Fruit fly (Drosophila melanogaster): Measurements from ENCODE around the gene CG14275.
A peak's percentile ranks its signal among the peaks of the same experiment; 100 is the strongest.

CG14275 gene

DNA sequence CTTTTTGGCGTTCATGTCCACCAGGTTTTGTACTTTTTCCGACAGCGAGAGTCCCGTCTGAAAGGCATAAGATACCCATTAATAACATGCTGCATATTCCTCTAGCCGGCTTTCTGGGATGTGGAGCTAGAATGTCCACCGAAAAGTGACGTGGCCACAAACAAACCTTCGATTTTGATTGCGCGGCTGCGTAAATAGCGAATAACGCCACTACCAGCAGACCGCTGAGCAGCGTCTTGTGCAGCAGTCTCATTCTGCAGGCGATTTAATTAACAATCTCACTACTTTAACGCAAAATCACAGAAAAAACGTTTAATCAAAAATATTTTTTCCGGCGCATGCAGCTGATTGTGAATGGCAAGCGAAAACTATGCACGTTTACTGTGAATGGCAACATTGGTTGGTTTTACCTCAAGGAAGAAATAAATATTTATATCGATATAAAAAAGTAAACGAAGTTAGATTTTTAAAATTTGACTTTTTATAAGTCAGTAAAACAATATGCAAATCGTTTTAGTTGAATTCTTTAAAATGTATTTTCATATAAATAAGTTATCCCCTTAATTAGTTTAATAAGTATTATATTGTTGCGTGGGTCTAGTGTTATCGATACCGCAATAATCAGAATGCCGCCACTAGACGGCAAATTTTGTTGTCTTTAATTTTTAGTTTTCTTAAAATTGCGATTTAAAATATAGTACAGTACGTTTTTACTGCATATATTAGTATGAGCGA, 19.3 kb upstream of the CG14275 start, which contains the start of the genes Ostgamma and Mettl14 (continued):
- TF ChIP-seq HHEX (GFP tag; optimal IDR thresholded peaks at IDR 0.05), result no peak
- peak; percentile 70 for TF ChIP-seq CG14710 (tag; optimal IDR thresholded peaks at IDR 0.05)
- TF ChIP-seq CG10979 (tag; optimal IDR thresholded peaks at IDR 0.05), result peak; percentile 14
- no peak for TF ChIP-seq CG17568 (GFP tag; optimal IDR thresholded peaks at IDR 0.05)
- TF ChIP-seq dimm (GFP tag; IDR thresholded peaks at IDR 0.05), result no peak
- peak; percentile 59; the same call in 2 of the 3 replicates for TF ChIP-seq HLH4C (GFP tag; IDR thresholded peaks at IDR 0.05; ENCODE audit: partially characterized antibody)
- peak; percentile 37 for TF ChIP-seq sug (tag; optimal IDR thresholded peaks at IDR 0.05)
- TF ChIP-seq knrl (GFP tag; IDR thresholded peaks at IDR 0.05; ENCODE audit: partially characterized antibody), result peak; percentile 78; the same call in 1 of the 3 replicates
- no peak for TF ChIP-seq CG16815 (GFP tag; optimal IDR thresholded peaks at IDR 0.05)
- peak; percentile 70 for TF ChIP-seq row (GFP tag; IDR thresholded peaks at IDR 0.05)
- TF ChIP-seq Max (GFP tag; optimal IDR thresholded peaks at IDR 0.05), result peak; percentile 16
- TF ChIP-seq sna (GFP tag; IDR thresholded peaks at IDR 0.05; ENCODE audit: partially characterized antibody), result peak; percentile 83
- no peak for TF ChIP-seq maf-S (GFP tag; optimal IDR thresholded peaks at IDR 0.05)
- no peak for TF ChIP-seq CG14965 (GFP tag; optimal IDR thresholded peaks at IDR 0.05; ENCODE audit: borderline replicate concordance)
- TF ChIP-seq nerfin-1 (tag; optimal IDR thresholded peaks at IDR 0.05), result peak; percentile 24
- TF ChIP-seq CG17385 (GFP tag; optimal IDR thresholded peaks at IDR 0.05), result peak; percentile 18
- TF ChIP-seq CG13287 (GFP tag; IDR thresholded peaks at IDR 0.05; ENCODE audit: partially characterized antibody), result peak; percentile 89
- peak; percentile 94 for TF ChIP-seq Xbp1 (GFP tag; optimal IDR thresholded peaks at IDR 0.05)
- peak; percentile 36; the same call in 1 of the 3 replicates for TF ChIP-seq CG17361 (GFP tag; IDR thresholded peaks at IDR 0.05)
- peak; percentile 52 for TF ChIP-seq MBD-R2 (GFP tag; IDR thresholded peaks at IDR 0.05)

DNA sequence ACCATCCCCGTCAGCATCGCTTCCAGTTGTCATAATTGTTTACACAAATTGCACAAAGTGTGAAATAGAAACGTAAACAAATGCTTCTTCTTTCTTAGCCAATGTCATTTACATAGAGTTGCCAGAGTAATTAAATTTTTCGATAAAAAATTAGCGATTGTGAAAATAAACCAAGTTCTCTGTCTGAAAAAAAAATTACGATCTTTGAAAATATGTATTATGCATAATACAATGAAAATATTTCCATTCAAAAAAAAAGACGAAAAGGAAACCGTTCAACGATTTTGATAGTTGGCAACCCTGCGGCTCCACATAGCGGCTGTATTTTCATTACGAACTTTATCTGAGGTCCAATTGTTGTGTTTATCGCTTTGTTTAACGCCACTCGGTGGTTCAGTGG, 16.2 kb upstream of the CG14275 start, which contains the start of the genes CG7810 and CG7806:
CG7810 (minus strand) TSS at position 105 of the 400 bp plus-strand sequence.
CG7806 (plus strand) TSS at position 309 of the 400 bp plus-strand sequence.
- TF ChIP-seq CG17385 (GFP tag; optimal IDR thresholded peaks at IDR 0.05) (peak; percentile 99), CG10267 (tag; optimal IDR thresholded peaks at IDR 0.05) (peak; percentile 87), CG1024 (GFP tag; IDR thresholded peaks at IDR 0.05) (peak; percentile 86), hbn (GFP tag; IDR thresholded peaks at IDR 0.05; ENCODE audit: partially characterized antibody) (no peak), Dll (GFP tag; IDR thresholded peaks at IDR 0.05; ENCODE audit: partially characterized antibody) (peak; percentile 61; the same call in 2 of the 4 replicates), CG2129 (GFP tag; IDR thresholded peaks at IDR 0.05; ENCODE audit: partially characterized antibody) (no peak), Nf-YC (tag; optimal IDR thresholded peaks at IDR 0.05) (peak; percentile 78), dmrt99B (tag; optimal IDR thresholded peaks at IDR 0.05) (no peak), Spps (tag; optimal IDR thresholded peaks at IDR 0.05) (peak; percentile 80), CG2875 (GFP tag; optimal IDR thresholded peaks at IDR 0.05) (peak; percentile 86), CG33213 (GFP tag; optimal IDR thresholded peaks at IDR 0.05) (peak; percentile 72), CG6854 (GFP tag; optimal IDR thresholded peaks at IDR 0.05) (peak; percentile 66), Ets97D (GFP tag; optimal IDR thresholded peaks at IDR 0.05) (peak; percentile 82), rib (GFP tag; IDR thresholded peaks at IDR 0.05) (peak; percentile 89), CG14441 (GFP tag; IDR thresholded peaks at IDR 0.05) (peak; percentile 91), CG5953 (GFP tag; IDR thresholded peaks at IDR 0.05) (peak; percentile 75; the same call in 1 of the 2 replicates), chm (GFP tag; IDR thresholded peaks at IDR 0.05) (peak; percentile 88), vvl (GFP tag; IDR thresholded peaks at IDR 0.05) (peak; percentile 98), HmgZ (tag; optimal IDR thresholded peaks at IDR 0.05) (peak; percentile 93), Doc2 (GFP tag; IDR thresholded peaks at IDR 0.05) (no peak), toy (GFP tag; IDR thresholded peaks at IDR 0.05) (0 out of 2 replicates have a peak, but pooled peaks have one; percentile 31), ato (GFP tag; IDR thresholded peaks at IDR 0.05; ENCODE audit: partially characterized antibody) (no peak), CHES-1-like (GFP tag; optimal IDR thresholded peaks at IDR 0.05) (peak; percentile 94), CG4360 (GFP tag; IDR thresholded peaks at IDR 0.05) (peak; percentile 62), CG16813 (GFP tag; IDR thresholded peaks at IDR 0.05; ENCODE audit: partially characterized antibody) (no peak), Poxn (GFP tag; IDR thresholded peaks at IDR 0.05) (0 out of 2 replicates have a peak, but pooled peaks have one; percentile 50), ttk (GFP tag; IDR thresholded peaks at IDR 0.05) (peak; percentile 91), al (GFP tag; IDR thresholded peaks at IDR 0.05) (peak; percentile 83), Aef1 (GFP tag; IDR thresholded peaks at IDR 0.05) (peak; percentile 85)

All from whole organism, embryonic.